Fruit fly (Drosophila melanogaster) ovary, adult (tissue): ENCODE data around the gene CG3184.
A peak's percentile ranks its signal among the peaks of the same experiment; 100 is the strongest.

Experiments
- CG17801 ChIP-seq: fragments of 200-800 bp; optimal IDR thresholded peaks from 2 replicates; lab custom pipeline; 2019; ENCODE audit warnings: missing biosample characterization, mild to moderate bottlenecking, missing genetic modification characterization, moderate library complexity; ENCODE audit not compliant: partially characterized antibody

Gene CG3184

dm6 chrX:6661392-6661837, 27.2 kb downstream of the CG3184 start, which contains the start of the genes CG3224 and Ctr1A:
CG3224 (minus strand) TSS chrX:6661462.
Ctr1A (plus strand) TSS chrX:6661647.
- no peak for TF ChIP-seq CG17801

- TF ChIP-seq CG17801, result no peak
Observed at dm6 chrX:6659919-6660318, 28.7 kb downstream of the CG3184 start.

- TF ChIP-seq CG17801, result peak; percentile 78
Observed at dm6 chrX:6656626-6657558, 31.7 kb downstream of the CG3184 start.

dm6 chrX:6656023-6656594, 32.5 kb downstream of the CG3184 start:
- TF ChIP-seq CG17801, result peak; percentile 93

dm6 chrX:6654198-6654831, 34.3 kb downstream of the CG3184 start, which contains the start of the genes CG3226 and Cdc7:
CG3226 (minus strand) TSS chrX:6654248.
Cdc7 (plus strand) TSS chrX:6654541.
- peak; percentile 78 for TF ChIP-seq CG17801

- TF ChIP-seq CG17801, result no peak
Observed at dm6 chrX:6646846-6647245, 41.7 kb downstream of the CG3184 start.

dm6 chrX:6642593-6643257, 45.8 kb downstream of the CG3184 start:
- no peak for TF ChIP-seq CG17801

- peak; percentile 81 for TF ChIP-seq CG17801
Observed at dm6 chrX:6641602-6642001, 47.0 kb downstream of the CG3184 start.

- TF ChIP-seq CG17801, result no peak
Observed at dm6 chrX:6638123-6638522, 50.5 kb downstream of the CG3184 start.
